Fruit fly (Drosophila melanogaster): ENCODE data around the gene CG4666.

The CG4666 gene

DNA sequence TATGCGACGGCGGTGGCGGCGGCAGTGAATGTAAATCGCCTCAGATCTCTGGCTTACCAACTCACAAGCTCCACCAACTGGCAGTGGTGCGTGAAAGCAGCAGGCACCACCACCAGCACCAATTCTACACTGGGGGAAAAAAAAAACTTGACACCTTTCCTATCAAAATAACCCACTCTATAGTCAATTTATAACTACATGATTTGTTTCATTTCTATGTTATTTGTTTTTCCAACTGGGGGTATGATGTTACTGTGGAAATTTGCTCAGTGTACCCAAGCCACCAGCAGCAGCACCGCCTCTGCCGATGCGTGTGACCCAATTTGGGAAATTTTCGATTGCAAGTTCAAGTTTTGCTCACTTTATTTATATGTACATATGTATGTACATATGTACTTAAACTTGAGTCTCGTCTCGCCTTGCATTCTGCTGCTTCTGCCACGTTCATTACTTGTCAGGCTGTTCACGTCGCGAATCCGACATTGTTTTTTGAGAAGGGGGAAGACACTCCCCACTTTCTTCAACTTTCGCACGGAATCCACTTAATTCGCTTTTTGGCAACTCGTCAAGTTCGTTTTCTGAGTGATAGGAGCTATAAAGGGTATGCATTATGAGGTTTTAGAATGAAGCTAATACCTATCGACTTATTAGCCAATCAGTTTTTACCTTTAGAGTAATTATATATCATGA is 18.3 kb downstream of the CG4666 start (continued):
- TF ChIP-seq CG6813 (GFP tag; optimal IDR thresholded peaks at IDR 0.05) (no peak), CG15011 (GFP tag; optimal IDR thresholded peaks at IDR 0.05) (no peak), Six4 (GFP tag; optimal IDR thresholded peaks at IDR 0.05) (no peak), pum (GFP tag; optimal IDR thresholded peaks at IDR 0.05) (peak; percentile 3), Bgb (GFP tag; IDR thresholded peaks at IDR 0.05; ENCODE audit: partially characterized antibody) (no peak), ssp (GFP tag; IDR thresholded peaks at IDR 0.05) (no peak), lmd (GFP tag; IDR thresholded peaks at IDR 0.05) (peak; percentile 45; the same call in 1 of the 2 replicates), Max (GFP tag; optimal IDR thresholded peaks at IDR 0.05) (no peak), CG12942 (GFP tag; optimal IDR thresholded peaks at IDR 0.05) (no peak), tup (GFP tag; optimal IDR thresholded peaks at IDR 0.05) (no peak), eve (GFP tag; optimal IDR thresholded peaks at IDR 0.05) (no peak), CG12104 (GFP tag; optimal IDR thresholded peaks at IDR 0.05) (no peak), CG13296 (GFP tag; optimal IDR thresholded peaks at IDR 0.05) (no peak), CG6854 (GFP tag; optimal IDR thresholded peaks at IDR 0.05) (no peak), bab2 (GFP tag; optimal IDR thresholded peaks at IDR 0.05) (no peak), CG4328 (GFP tag; optimal IDR thresholded peaks at IDR 0.05) (no peak), Rx (GFP tag; IDR thresholded peaks at IDR 0.05) (peak; percentile 20; the same call in 1 of the 2 replicates), CG2129 (GFP tag; IDR thresholded peaks at IDR 0.05; ENCODE audit: partially characterized antibody) (no peak), dati (GFP tag; IDR thresholded peaks at IDR 0.05) (no peak), schlank (tag; optimal IDR thresholded peaks at IDR 0.05) (no peak), Ada2b (GFP tag; IDR thresholded peaks at IDR 0.05) (no peak), CG34422 (GFP tag; IDR thresholded peaks at IDR 0.05) (no peak; the same call in 2 of the 3 replicates), chinmo (GFP tag; IDR thresholded peaks at IDR 0.05; ENCODE audit: partially characterized antibody) (no peak), Dek (tag; optimal IDR thresholded peaks at IDR 0.05) (no peak), CG10209 (GFP tag; optimal IDR thresholded peaks at IDR 0.05) (no peak), dm (GFP tag; optimal IDR thresholded peaks at IDR 0.05) (no peak), CG14014 (GFP tag; IDR thresholded peaks at IDR 0.05) (no peak), Ets97D (GFP tag; optimal IDR thresholded peaks at IDR 0.05) (no peak), E2f2 (GFP tag; IDR thresholded peaks at IDR 0.05) (no peak), cato (GFP tag; optimal IDR thresholded peaks at IDR 0.05; ENCODE audit: borderline replicate concordance) (no peak), hbn (GFP tag; IDR thresholded peaks at IDR 0.05; ENCODE audit: partially characterized antibody) (no peak), sqz (GFP tag; optimal IDR thresholded peaks at IDR 0.05) (no peak), CG4617 (GFP tag; optimal IDR thresholded peaks at IDR 0.05; ENCODE audit: borderline replicate concordance) (no peak), Sox100B (GFP tag; optimal IDR thresholded peaks at IDR 0.05) (peak; percentile 8), CG3838 (GFP tag; optimal IDR thresholded peaks at IDR 0.05) (no peak), CG5245 (GFP tag; optimal IDR thresholded peaks at IDR 0.05) (peak; percentile 27), CG12391 (tag; optimal IDR thresholded peaks at IDR 0.05) (peak; percentile 18), vfl (GFP tag; optimal IDR thresholded peaks at IDR 0.05) (no peak), Oaz (GFP tag; IDR thresholded peaks at IDR 0.05) (no peak), CG7357 (GFP tag; IDR thresholded peaks at IDR 0.05) (no peak), CG14860 (GFP tag; IDR thresholded peaks at IDR 0.05; ENCODE audit: partially characterized antibody) (no peak), CG33557 (GFP tag; optimal IDR thresholded peaks at IDR 0.05) (no peak), CG3163 (GFP tag; optimal IDR thresholded peaks at IDR 0.05) (no peak), CG32532 (GFP tag; IDR thresholded peaks at IDR 0.05) (no peak), CG2678 (tag; optimal IDR thresholded peaks at IDR 0.05) (peak; percentile 32), Hr3 (GFP tag; optimal IDR thresholded peaks at IDR 0.05) (no peak), CG4854 (GFP tag; optimal IDR thresholded peaks at IDR 0.05) (no peak), CG10147 (GFP tag; optimal IDR thresholded peaks at IDR 0.05) (no peak), run (tag; optimal IDR thresholded peaks at IDR 0.05) (no peak), CG34224 (GFP tag; IDR thresholded peaks at IDR 0.05; ENCODE audit: partially characterized antibody) (no peak)
